Fruit fly (Drosophila melanogaster) whole organism, embryonic: ENCODE results near the gene Sytbeta.

Experiments used
- Adf1 ChIP-seq: fragments of 200-800 bp; sonication (Bioruptor generic); IDR thresholded peaks from 2 replicates; pipeline ENCODE4 v1.3.6; 2022; ENCODE audit warnings: missing biosample characterization, missing genetic modification characterization
- B-H2 ChIP-seq: fragments of 200-800 bp; sonication (Bioruptor generic); optimal IDR thresholded peaks from 2 replicates; lab custom pipeline; 2018; ENCODE audit warnings: missing biosample characterization, mild to moderate bottlenecking, missing genetic modification characterization
- CG10431 ChIP-seq: fragments of 200-800 bp; sonication (Bioruptor generic); optimal IDR thresholded peaks from 3 replicates; lab custom pipeline; 2018; ENCODE audit warnings: missing biosample characterization, mild to moderate bottlenecking, missing genetic modification characterization
- CG12299 ChIP-seq: fragments of 200-800 bp; sonication (Bioruptor generic); optimal IDR thresholded peaks from 2 replicates; lab custom pipeline; 2018; ENCODE audit warnings: missing biosample characterization, mild to moderate bottlenecking, missing genetic modification characterization
- CG13287 ChIP-seq: fragments of 200-800 bp; sonication (Bioruptor generic); IDR thresholded peaks from 2 replicates; pipeline ENCODE4 v1.3.6; 2022; ENCODE audit warnings: missing biosample characterization, missing genetic modification characterization; ENCODE audit not compliant: partially characterized antibody
- CG15601 ChIP-seq: fragments of 200-800 bp; sonication (Bioruptor generic); optimal IDR thresholded peaks from 3 replicates; lab custom pipeline; 2019; ENCODE audit warnings: missing biosample characterization, mild to moderate bottlenecking, missing genetic modification characterization, moderate library complexity
- CG15696 ChIP-seq: fragments of 200-800 bp; sonication (Bioruptor generic); optimal IDR thresholded peaks from 2 replicates; lab custom pipeline; 2019; ENCODE audit warnings: missing biosample characterization, mild to moderate bottlenecking, missing genetic modification characterization, moderate library complexity
- CG1602 ChIP-seq: fragments of 200-800 bp; sonication (Bioruptor generic); optimal IDR thresholded peaks from 3 replicates; lab custom pipeline; 2016; ENCODE audit warnings: missing biosample characterization, missing genetic modification characterization
- CG17186 ChIP-seq: fragments of 200-800 bp; sonication (Bioruptor generic); optimal IDR thresholded peaks from 3 replicates; lab custom pipeline; 2017; ENCODE audit warnings: missing biosample characterization, missing genetic modification reagents, missing genetic modification characterization
- CG17612 ChIP-seq: fragments of 200-800 bp; sonication (Bioruptor generic); IDR thresholded peaks from 2 replicates; pipeline ENCODE4 v1.3.6; 2022; ENCODE audit warnings: missing biosample characterization, missing genetic modification characterization
- CG1792 ChIP-seq: fragments of 200-800 bp; sonication (Bioruptor generic); optimal IDR thresholded peaks from 2 replicates; lab custom pipeline; 2016; ENCODE audit warnings: missing biosample characterization, missing genetic modification characterization
- CG18599 ChIP-seq: fragments of 200-800 bp; sonication (Bioruptor generic); optimal IDR thresholded peaks from 3 replicates; lab custom pipeline; 2017; ENCODE audit warnings: missing biosample characterization, missing genetic modification characterization, mild to moderate bottlenecking, moderate library complexity, missing genetic modification reagents
- CG2120 ChIP-seq: fragments of 200-800 bp; sonication (Bioruptor generic); optimal IDR thresholded peaks from 3 replicates; lab custom pipeline; 2016; ENCODE audit warnings: missing biosample characterization, missing genetic modification characterization
- CG2889 ChIP-seq: fragments of 200-800 bp; sonication (Bioruptor generic); IDR thresholded peaks from 3 replicates; pipeline ENCODE4 v1.3.6; 2022; ENCODE audit warnings: missing biosample characterization, missing genetic modification characterization
- CG31365 ChIP-seq: fragments of 200-800 bp; sonication (Bioruptor generic); optimal IDR thresholded peaks from 2 replicates; lab custom pipeline; 2018; ENCODE audit warnings: missing biosample characterization, mild to moderate bottlenecking, missing genetic modification characterization
- CG33213 ChIP-seq: fragments of 200-800 bp; sonication (Bioruptor generic); optimal IDR thresholded peaks from 3 replicates; lab custom pipeline; 2016; ENCODE audit warnings: missing biosample characterization, missing genetic modification characterization
- CG34422 ChIP-seq: fragments of 200-800 bp; sonication (Bioruptor generic); IDR thresholded peaks from 3 replicates; pipeline ENCODE4 v1.3.6; 2022; ENCODE audit warnings: missing biosample characterization, missing genetic modification characterization
- CG6791 ChIP-seq: fragments of 200-800 bp; sonication (Bioruptor generic); IDR thresholded peaks from 3 replicates; pipeline ENCODE4 v1.3.6; 2022; ENCODE audit warnings: missing biosample characterization, missing genetic modification characterization; ENCODE audit not compliant: partially characterized antibody
- CG6854 ChIP-seq: fragments of 200-800 bp; sonication (Bioruptor generic); optimal IDR thresholded peaks from 3 replicates; lab custom pipeline; 2017; ENCODE audit warnings: missing biosample characterization, mild to moderate bottlenecking, missing genetic modification characterization
- CG8924 ChIP-seq: fragments of 200-800 bp; optimal IDR thresholded peaks from 3 replicates; lab custom pipeline; 2019; ENCODE audit warnings: missing biosample characterization, mild to moderate bottlenecking, missing genetic modification characterization, moderate library complexity
- CG9215 ChIP-seq: fragments of 200-800 bp; sonication (Bioruptor generic); IDR thresholded peaks from 2 replicates; pipeline ENCODE4 v1.3.6; 2022; ENCODE audit warnings: missing biosample characterization, missing genetic modification characterization
- D ChIP-seq, 2 experiments: fragments of 200-800 bp in 1 of 2; fragments of >200 bp in 1 of 2; sonication (Bioruptor generic) in 1 of 2; optimal IDR thresholded peaks; 2 replicates in 1 of 2; 3 replicates in 1 of 2; lab custom pipeline; 2017; ENCODE audit warnings: mild to moderate bottlenecking in 1 of 2, missing biosample characterization in 1 of 2, missing genetic modification characterization in 1 of 2, missing genetic modification reagents in 1 of 2
- MESR4 ChIP-seq: fragments of 200-800 bp; sonication (Bioruptor generic); optimal IDR thresholded peaks from 2 replicates; lab custom pipeline; 2018; ENCODE audit warnings: missing biosample characterization, mild to moderate bottlenecking, missing genetic modification characterization, moderate library complexity
- NC2β ChIP-seq: fragments of 200-800 bp; sonication (Bioruptor generic); optimal IDR thresholded peaks from 2 replicates; lab custom pipeline; 2016; ENCODE audit warnings: missing biosample characterization, missing genetic modification characterization
- Sox102F ChIP-seq: fragments of 200-800 bp; sonication (Bioruptor generic); optimal IDR thresholded peaks from 2 replicates; lab custom pipeline; 2018; ENCODE audit warnings: missing biosample characterization, mild to moderate bottlenecking, missing genetic modification characterization, moderate library complexity
- bbx ChIP-seq: fragments of 200-800 bp; sonication (Bioruptor generic); IDR thresholded peaks from 2 replicates; pipeline ENCODE4 v1.3.6; 2022; ENCODE audit warnings: missing biosample characterization, missing genetic modification characterization; ENCODE audit not compliant: partially characterized antibody
- cg ChIP-seq: fragments of 200-800 bp; sonication (Bioruptor generic); optimal IDR thresholded peaks from 3 replicates; lab custom pipeline; 2019; ENCODE audit warnings: missing biosample characterization, mild to moderate bottlenecking, missing genetic modification characterization, moderate library complexity
- chif ChIP-seq, 2 experiments: fragments of 200-800 bp; sonication (Bioruptor generic); optimal IDR thresholded peaks; 3 replicates each; lab custom pipeline; 2016; ENCODE audit warnings: missing biosample characterization in 2 of 2, missing genetic modification characterization in 2 of 2
- chm ChIP-seq: fragments of 200-800 bp; sonication (Bioruptor generic); IDR thresholded peaks from 2 replicates; pipeline ENCODE4 v1.3.6; 2022; ENCODE audit warnings: missing biosample characterization, missing genetic modification characterization
- dati ChIP-seq: fragments of 200-800 bp; sonication (Bioruptor generic); IDR thresholded peaks from 2 replicates; pipeline ENCODE4 v1.3.6; 2022; ENCODE audit warnings: missing biosample characterization, missing genetic modification characterization
- ewg ChIP-seq: fragments of 200-800 bp; sonication (Bioruptor generic); optimal IDR thresholded peaks from 3 replicates; lab custom pipeline; 2017; ENCODE audit warnings: mild to moderate bottlenecking, missing biosample characterization, missing genetic modification reagents, missing genetic modification characterization
- gcm ChIP-seq: fragments of 200-800 bp; sonication (Bioruptor generic); optimal IDR thresholded peaks from 2 replicates; lab custom pipeline; 2019; ENCODE audit warnings: missing biosample characterization, mild to moderate bottlenecking, missing genetic modification characterization, moderate library complexity
- kay ChIP-seq: fragments of 200-800 bp; sonication (Bioruptor generic); optimal IDR thresholded peaks from 2 replicates; lab custom pipeline; 2016; ENCODE audit warnings: missing biosample characterization, missing genetic modification characterization
- knrl ChIP-seq: fragments of 200-800 bp; sonication (Bioruptor generic); IDR thresholded peaks from 3 replicates; pipeline ENCODE4 v1.3.6; 2022; ENCODE audit warnings: missing biosample characterization, missing genetic modification characterization; ENCODE audit not compliant: partially characterized antibody
- lilli ChIP-seq: fragments of 200-800 bp; sonication (Bioruptor generic); optimal IDR thresholded peaks from 3 replicates; lab custom pipeline; 2016; ENCODE audit warnings: missing biosample characterization, missing genetic modification characterization
- mam ChIP-seq: fragments of 200-800 bp; sonication (Bioruptor generic); optimal IDR thresholded peaks from 3 replicates; lab custom pipeline; 2016; ENCODE audit warnings: missing biosample characterization, missing genetic modification characterization
- oc ChIP-seq: fragments of 200-800 bp; sonication (Bioruptor generic); optimal IDR thresholded peaks from 2 replicates; lab custom pipeline; 2018; ENCODE audit warnings: missing biosample characterization, mild to moderate bottlenecking, missing genetic modification characterization, moderate library complexity
- pho ChIP-seq: fragments of 200-800 bp; sonication (Bioruptor generic); optimal IDR thresholded peaks from 2 replicates; lab custom pipeline; 2016; ENCODE audit warnings: missing biosample characterization, missing genetic modification characterization
- pum ChIP-seq: fragments of 200-800 bp; sonication (Bioruptor generic); optimal IDR thresholded peaks from 2 replicates; lab custom pipeline; 2016; ENCODE audit warnings: missing biosample characterization, missing genetic modification characterization
- sens ChIP-seq: fragments of 200-800 bp; sonication (Bioruptor generic); peaks from one replicate; lab custom pipeline; 2016; ENCODE audit warnings: missing biosample characterization, missing genetic modification characterization
- shn ChIP-seq: fragments of 200-800 bp; sonication (Bioruptor generic); optimal IDR thresholded peaks from 3 replicates; lab custom pipeline; 2016; ENCODE audit warnings: missing biosample characterization, missing genetic modification characterization
- sima ChIP-seq: fragments of 200-800 bp; sonication (Bioruptor generic); optimal IDR thresholded peaks from 2 replicates; lab custom pipeline; 2016; ENCODE audit warnings: missing biosample characterization, missing genetic modification characterization
- slou ChIP-seq: fragments of 200-800 bp; sonication (Bioruptor generic); optimal IDR thresholded peaks from 3 replicates; lab custom pipeline; 2016; ENCODE audit warnings: missing biosample characterization, missing genetic modification characterization
- tx ChIP-seq: fragments of 200-800 bp; sonication (Bioruptor generic); optimal IDR thresholded peaks from 2 replicates; lab custom pipeline; 2016; ENCODE audit warnings: missing biosample characterization, missing genetic modification characterization

The Sytbeta gene

DNA sequence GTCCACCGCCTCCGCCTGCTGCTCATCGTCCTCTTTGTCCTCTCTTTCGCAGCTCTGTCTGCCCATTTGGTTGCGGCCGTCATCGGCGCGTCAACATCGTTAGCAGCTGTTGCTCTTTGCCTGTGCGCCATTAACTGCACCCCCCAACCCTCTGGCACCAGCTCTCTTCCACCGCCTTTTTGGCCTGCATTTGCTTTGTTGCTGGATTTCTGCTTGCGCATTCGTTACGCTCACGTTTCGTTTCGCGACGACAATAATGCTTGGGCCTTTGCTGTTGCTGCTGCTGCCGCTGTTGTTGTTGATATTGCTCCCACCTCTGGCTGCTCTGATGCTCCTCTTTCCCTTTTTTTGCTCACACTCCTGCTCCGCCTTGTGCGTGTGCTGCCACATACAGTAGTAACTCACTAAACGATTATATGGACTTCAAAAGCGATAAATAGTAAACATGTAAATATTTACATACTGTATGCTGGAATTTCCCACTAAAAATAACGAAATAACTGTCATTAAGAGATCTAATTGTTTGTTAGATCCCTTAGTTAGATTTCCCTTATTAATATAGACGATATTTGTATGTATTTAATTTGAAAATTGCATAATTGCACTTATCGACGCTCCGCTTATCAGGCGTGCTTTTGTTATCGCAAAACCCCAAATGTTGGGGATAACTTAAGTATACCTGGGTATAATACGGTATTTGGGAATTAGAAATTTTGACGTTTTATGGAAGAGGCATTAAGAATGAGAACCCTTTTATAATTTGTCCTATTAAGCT, 37.0 kb upstream of the Sytbeta start (continued):
- TF ChIP-seq pum (GFP tag; lab: Kevin White, UChicago) = no peak
- TF ChIP-seq CG6854 = peak; percentile 46
- TF ChIP-seq Sox102F (GFP tag; lab: Kevin White, UChicago) = peak; percentile 20

DNA sequence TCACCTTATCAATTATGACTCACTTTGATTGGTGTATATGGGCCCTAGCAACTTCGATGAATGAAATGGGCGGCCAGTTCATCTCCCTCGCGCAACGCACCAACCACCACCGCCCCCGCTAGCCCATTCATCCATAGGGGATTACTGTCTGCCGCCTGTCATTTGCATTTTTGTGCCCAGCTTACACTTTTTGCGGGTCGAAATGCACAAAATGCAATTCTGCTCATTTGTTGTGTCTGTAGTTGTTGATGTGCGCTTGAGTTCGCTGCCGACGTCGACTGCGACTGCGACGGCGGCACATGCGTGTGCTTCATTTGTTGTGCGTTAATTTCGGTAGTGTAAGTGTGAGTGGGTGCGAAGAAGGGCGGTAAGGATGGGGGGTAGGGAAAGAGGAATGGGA, 36.2 kb upstream of the Sytbeta start:
- TF ChIP-seq NC2β (GFP tag; lab: Kevin White, UChicago) = no peak
- no peak for TF ChIP-seq pho (GFP tag; lab: Kevin White, UChicago)
- no peak for TF ChIP-seq CG15601
- no peak for TF ChIP-seq CG17612 (GFP tag; lab: Robert Waterston, UW)
- peak; percentile 15 for TF ChIP-seq D (optimal IDR thresholded peaks at IDR 0.05; lab: Kevin White, UChicago)
- no peak for TF ChIP-seq D (GFP tag; optimal IDR thresholded peaks at IDR 0.05; lab: Kevin White, UChicago)
- no peak for TF ChIP-seq ewg (GFP tag; lab: Kevin White, UChicago)
- peak; percentile 52; the same call in 1 of the 2 replicates for TF ChIP-seq Adf1 (GFP tag; lab: Robert Waterston, UW)
- no peak for TF ChIP-seq CG33213 (GFP tag; lab: Kevin White, UChicago)
- no peak for TF ChIP-seq CG2889 (GFP tag; lab: Robert Waterston, UW)
- no peak for TF ChIP-seq lilli (GFP tag; lab: Kevin White, UChicago)
- no peak for TF ChIP-seq chm (GFP tag; lab: Robert Waterston, UW)
- no peak for TF ChIP-seq B-H2
- no peak for TF ChIP-seq knrl (GFP tag; lab: Robert Waterston, UW)
- no peak for TF ChIP-seq CG10431
- TF ChIP-seq MESR4 (GFP tag; lab: Kevin White, UChicago) = no peak
- TF ChIP-seq CG15696 (tag; lab: Kevin White, UChicago) = no peak
- no peak for TF ChIP-seq CG34422 (GFP tag; lab: Robert Waterston, UW)
- no peak for TF ChIP-seq CG2120
- no peak for TF ChIP-seq mam (GFP tag; lab: Kevin White, UChicago)
- no peak for TF ChIP-seq dati (GFP tag; lab: Robert Waterston, UW)
- TF ChIP-seq oc (tag; lab: Kevin White, UChicago) = peak; percentile 12
- TF ChIP-seq gcm (GFP tag; lab: Kevin White, UChicago) = no peak
- TF ChIP-seq slou (GFP tag; lab: Kevin White, UChicago) = no peak
- TF ChIP-seq CG12299 (tag; lab: Kevin White, UChicago) = no peak
- TF ChIP-seq sima (GFP tag; lab: Kevin White, UChicago) = no peak
- TF ChIP-seq tx (GFP tag; lab: Kevin White, UChicago) = no peak
- TF ChIP-seq CG9215 (GFP tag; lab: Robert Waterston, UW) = no peak
- no peak for TF ChIP-seq CG1602 (GFP tag; lab: Kevin White, UChicago)
- TF ChIP-seq CG8924 = no peak
- TF ChIP-seq kay = no peak
- no peak for TF ChIP-seq CG13287
- TF ChIP-seq bbx (GFP tag; lab: Robert Waterston, UW) = no peak
- no peak for TF ChIP-seq CG17186 (GFP tag; lab: Kevin White, UChicago)
- TF ChIP-seq CG31365 (tag; lab: Kevin White, UChicago) = no peak
- TF ChIP-seq sens (GFP tag; lab: Kevin White, UChicago) = peak; percentile 56
- TF ChIP-seq chif (GFP tag; optimal IDR thresholded peaks at IDR 0.05; lab: Kevin White, UChicago) = no peak
- TF ChIP-seq shn = no peak
- peak; percentile 0 for TF ChIP-seq cg (GFP tag; lab: Kevin White, UChicago)
- TF ChIP-seq CG6791 = no peak
- TF ChIP-seq CG1792 (GFP tag; lab: Kevin White, UChicago) = no peak
- TF ChIP-seq CG18599 (GFP tag; lab: Kevin White, UChicago) = no peak
- TF ChIP-seq, all 482 proteins: peak for 5
